Fruit fly (Drosophila melanogaster) whole organism, wandering third instar larva: Measurements from ENCODE around the gene wol.

Experiments used
- Dfd ChIP-seq: fragments of >200 bp; optimal IDR thresholded peaks from 2 replicates; lab custom pipeline; 2017; ENCODE audit warnings: missing biosample characterization, missing genetic modification characterization
- Hr78 ChIP-seq: fragments of >200 bp; optimal IDR thresholded peaks from 2 replicates; lab custom pipeline; 2017; ENCODE audit warnings: missing biosample characterization, missing genetic modification characterization
- Mio ChIP-seq: sonication (Bioruptor generic); optimal IDR thresholded peaks from 2 replicates; lab custom pipeline; 2016; ENCODE audit warnings: missing biosample characterization, missing genetic modification characterization
- Sp1 ChIP-seq: fragments of 200-800 bp; sonication (Bioruptor generic); optimal IDR thresholded peaks from 3 replicates; lab custom pipeline; 2019; ENCODE audit warnings: missing biosample characterization, mild to moderate bottlenecking, missing genetic modification characterization, moderate library complexity
- fru ChIP-seq: fragments of 200-800 bp; sonication (Bioruptor generic); optimal IDR thresholded peaks from 3 replicates; lab custom pipeline; 2016; ENCODE audit warnings: missing biosample characterization, mild to moderate bottlenecking, missing genetic modification characterization
- pan ChIP-seq: fragments of >200 bp; optimal IDR thresholded peaks from 2 replicates; lab custom pipeline; 2017
- psq ChIP-seq: fragments of 200-800 bp; sonication (Bioruptor generic); optimal IDR thresholded peaks from 3 replicates; lab custom pipeline; 2017; ENCODE audit warnings: missing biosample characterization, mild to moderate bottlenecking, missing genetic modification characterization, moderate library complexity
- usp ChIP-seq: fragments of >200 bp; optimal IDR thresholded peaks from 2 replicates; lab custom pipeline; 2017; ENCODE audit warnings: missing biosample characterization, missing genetic modification characterization

- TF ChIP-seq fru: no peak
- TF ChIP-seq Hr78 (GFP tag; lab: Kevin White, UChicago): no peak
- TF ChIP-seq psq (GFP tag; lab: Kevin White, UChicago): no peak
- no peak for TF ChIP-seq pan (lab: Kevin White, UChicago)
- no peak for TF ChIP-seq Dfd (GFP tag; lab: Kevin White, UChicago)
- no peak for TF ChIP-seq Mio
- no peak for TF ChIP-seq usp (GFP tag; lab: Kevin White, UChicago)
- no peak for TF ChIP-seq Sp1
Measured at dm6 chr2L:8266670-8267435, 35.9 kb downstream of the wol start.
